Worm (Caenorhabditis elegans) whole organism, late embryonic: ENCODE data around the gene cbp-1.

ENCODE experiments used
- T23F11.4 ChIP-seq: fragments of 200-800 bp; sonication (Bioruptor generic); optimal IDR thresholded peaks from 2 replicates; lab custom pipeline; 2018; ENCODE audit warnings: mild to moderate bottlenecking, missing genetic modification characterization, missing compliant biosample characterization
- ceh-9 ChIP-seq: sonication (generic microtip); optimal IDR thresholded peaks from 2 replicates; lab custom pipeline; 2016; ENCODE audit warnings: mild to moderate bottlenecking, missing genetic modification characterization, inconsistent platforms, missing compliant biosample characterization
- pag-3 ChIP-seq: sonication (generic microtip); optimal IDR thresholded peaks from 2 replicates; lab custom pipeline; 2016; ENCODE audit warnings: missing compliant biosample characterization, missing genetic modification characterization, borderline replicate concordance

DNA sequence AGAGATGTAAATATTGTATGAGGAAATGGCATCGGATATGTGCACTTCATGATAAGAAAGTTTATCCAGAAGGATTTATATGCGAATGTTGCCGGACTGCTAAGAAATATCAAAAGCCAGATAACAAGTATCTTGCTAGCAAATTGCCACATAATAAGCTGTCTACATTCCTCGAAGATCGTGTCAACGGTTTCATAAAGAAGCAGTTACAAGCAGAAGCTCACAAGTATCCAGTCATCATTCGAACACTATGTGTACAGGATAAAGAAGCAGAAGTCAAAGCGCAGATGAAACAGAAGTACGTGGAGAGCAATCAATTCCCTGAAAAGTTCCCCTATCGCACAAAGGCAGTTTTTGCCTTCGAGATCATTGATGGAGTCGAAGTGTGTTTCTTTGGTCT, 4.3 kb downstream of the cbp-1 start:
- no peak for TF ChIP-seq ceh-9 (tag; lab: Kevin White, UChicago)
- TF ChIP-seq pag-3 (tag; lab: Kevin White, UChicago): no peak
- no peak for TF ChIP-seq T23F11.4
